Fruit fly (Drosophila melanogaster) whole organism: Measurements from ENCODE around the gene CG8939.

ENCODE experiments used
- CG8478 ChIP-seq: fragments of >200 bp; optimal IDR thresholded peaks from 2 replicates; lab custom pipeline; 2018; ENCODE audit warnings: inconsistent platforms
- psq ChIP-seq: fragments of >200 bp; optimal IDR thresholded peaks from 2 replicates; lab custom pipeline; 2017

DNA sequence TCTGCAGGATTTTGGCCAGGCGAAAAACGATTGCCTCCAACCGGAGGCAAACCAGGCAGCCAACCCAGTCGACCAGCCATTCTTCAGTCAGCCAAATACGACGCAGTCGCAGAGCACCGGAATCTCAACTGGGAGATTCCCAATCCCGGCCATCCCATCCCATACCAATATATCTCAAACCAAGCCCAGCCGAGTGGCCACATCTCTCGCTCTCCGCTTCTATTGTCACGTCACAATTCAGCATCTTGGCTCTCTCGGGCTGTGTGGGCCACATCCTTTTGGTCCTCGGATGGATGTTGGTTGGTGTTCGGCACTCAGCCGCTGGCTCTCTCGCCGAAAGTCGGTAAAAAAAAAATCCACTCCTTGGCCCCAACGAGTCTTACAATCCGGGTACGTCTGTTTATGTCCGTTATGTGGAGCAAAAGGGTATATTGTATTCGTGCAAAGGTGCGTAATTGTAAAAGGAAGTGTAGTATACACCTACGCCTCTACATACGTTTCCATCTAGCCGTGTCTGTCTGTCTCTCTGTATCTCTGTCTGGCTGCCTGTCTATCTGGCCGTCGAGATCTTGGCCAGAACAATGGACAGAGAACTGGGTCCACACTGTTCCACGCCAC is 23.6 kb upstream of the CG8939 start, which contains the start of gene mmd:
- TF ChIP-seq CG8478 (lab: Kevin White, UChicago) (no peak), psq (lab: Kevin White, UChicago) (no peak)
